Worm (Caenorhabditis elegans) whole organism, young adult: Measurements from ENCODE around the gene C01G6.9.

Experiments
- B0019.2 ChIP-seq: fragments of 200-800 bp; sonication (Bioruptor generic); conservative IDR thresholded peaks from 2 replicates; pipeline ENCODE4 v1.3.6; 2022; ENCODE audit warnings: missing genetic modification reagents, missing genetic modification characterization, missing compliant biosample characterization
- B0261.1 ChIP-seq: sonication (generic microtip); optimal IDR thresholded peaks from 2 replicates; lab custom pipeline; 2016; ENCODE audit warnings: mild to moderate bottlenecking, missing genetic modification characterization, moderate library complexity, missing compliant biosample characterization
- C06A6.2 ChIP-seq: fragments of 200-800 bp; sonication (Bioruptor generic); conservative IDR thresholded peaks from 2 replicates; pipeline ENCODE4 v1.3.6; 2022; ENCODE audit warnings: missing genetic modification characterization, missing compliant biosample characterization
- D2030.7 ChIP-seq: fragments of 200-800 bp; sonication (Bioruptor generic); IDR thresholded peaks from 2 replicates; pipeline ENCODE4 v1.3.6; 2022; ENCODE audit warnings: missing genetic modification reagents, missing genetic modification characterization, missing compliant biosample characterization
- F23B12.7 ChIP-seq: sonication (generic microtip); optimal IDR thresholded peaks from 2 replicates; lab custom pipeline; 2017; ENCODE audit warnings: missing genetic modification characterization, mild to moderate bottlenecking, missing compliant biosample characterization, antibody characterized with exemption, moderate library complexity; ENCODE audit not compliant: insufficient read depth
- F39B2.1 ChIP-seq: fragments of 200-800 bp; sonication (Bioruptor generic); IDR thresholded peaks from 2 replicates; pipeline ENCODE4 v1.3.6; 2022; ENCODE audit warnings: missing genetic modification reagents, missing genetic modification characterization, missing compliant biosample characterization
- F49E8.2 ChIP-seq: sonication (generic microtip); optimal IDR thresholded peaks from 3 replicates; lab custom pipeline; 2017; ENCODE audit warnings: missing genetic modification characterization, mild to moderate bottlenecking, missing compliant biosample characterization, antibody characterized with exemption, moderate library complexity; ENCODE audit not compliant: insufficient read depth
- F57C9.4 ChIP-seq: sonication (generic microtip); optimal IDR thresholded peaks from 2 replicates; lab custom pipeline; 2017; ENCODE audit warnings: mild to moderate bottlenecking, missing genetic modification characterization, missing compliant biosample characterization
- K12H6.12 ChIP-seq: fragments of 200-800 bp; sonication (Bioruptor generic); optimal IDR thresholded peaks from 2 replicates; lab custom pipeline; 2018; ENCODE audit warnings: mild to moderate bottlenecking, missing genetic modification characterization, missing compliant biosample characterization
- T07F8.4 ChIP-seq: sonication (generic microtip); optimal IDR thresholded peaks from 2 replicates; lab custom pipeline; 2016; ENCODE audit warnings: mild to moderate bottlenecking, missing genetic modification characterization, moderate library complexity, missing compliant biosample characterization
- T26A5.8 ChIP-seq: sonication (generic microtip); optimal IDR thresholded peaks from 2 replicates; lab custom pipeline; 2016; ENCODE audit warnings: missing genetic modification characterization, missing compliant biosample characterization
- Y67H2A.10 ChIP-seq: fragments of 200-800 bp; sonication (Bioruptor generic); conservative IDR thresholded peaks from 2 replicates; pipeline ENCODE4 v1.3.6; 2022; ENCODE audit warnings: missing genetic modification reagents, missing genetic modification characterization, missing compliant biosample characterization
- Y79H2A.3 ChIP-seq: fragments of 200-800 bp; sonication (Bioruptor generic); conservative IDR thresholded peaks from 2 replicates; pipeline ENCODE4 v1.3.6; 2022; ENCODE audit warnings: missing genetic modification reagents, missing genetic modification characterization, missing compliant biosample characterization
- aptf-2 ChIP-seq: fragments of 200-800 bp; sonication (Bioruptor generic); conservative IDR thresholded peaks from 2 replicates; pipeline ENCODE4 v1.3.6; 2022; ENCODE audit warnings: missing genetic modification reagents, missing genetic modification characterization, missing compliant biosample characterization
- aptf-3 ChIP-seq: fragments of 200-800 bp; sonication (Bioruptor generic); IDR thresholded peaks from 2 replicates; pipeline ENCODE4 v1.3.6; 2022; ENCODE audit warnings: missing genetic modification characterization, missing compliant biosample characterization
- bed-1 ChIP-seq: fragments of 200-800 bp; sonication (Bioruptor generic); IDR thresholded peaks from 2 replicates; pipeline ENCODE4 v1.3.6; 2022; ENCODE audit warnings: missing genetic modification reagents, missing genetic modification characterization, missing compliant biosample characterization
- ceh-100 ChIP-seq: fragments of 200-800 bp; sonication (Bioruptor generic); IDR thresholded peaks from 2 replicates; pipeline ENCODE4 v1.3.6; 2022; ENCODE audit warnings: missing genetic modification reagents, missing genetic modification characterization, missing compliant biosample characterization
- ceh-27 ChIP-seq: fragments of 200-800 bp; sonication (Bioruptor generic); optimal IDR thresholded peaks from 2 replicates; lab custom pipeline; 2018; ENCODE audit warnings: mild to moderate bottlenecking, missing genetic modification characterization, moderate library complexity, missing compliant biosample characterization
- ceh-40 ChIP-seq: fragments of 200-800 bp; sonication (Bioruptor generic); IDR thresholded peaks from 2 replicates; pipeline ENCODE4 v1.3.6; 2022; ENCODE audit warnings: missing genetic modification characterization, missing compliant biosample characterization
- ceh-79 ChIP-seq: sonication (generic microtip); optimal IDR thresholded peaks from 2 replicates; lab custom pipeline; 2017; ENCODE audit warnings: mild to moderate bottlenecking, missing genetic modification characterization, missing compliant biosample characterization
- ceh-91 ChIP-seq: fragments of 200-800 bp; sonication (Bioruptor generic); IDR thresholded peaks from 2 replicates; pipeline ENCODE4 v1.3.6; 2022; ENCODE audit warnings: missing genetic modification reagents, missing genetic modification characterization, missing compliant biosample characterization
- chd-7 ChIP-seq: sonication (generic microtip); optimal IDR thresholded peaks from 2 replicates; lab custom pipeline; 2016; ENCODE audit warnings: mild to moderate bottlenecking, missing genetic modification characterization, moderate library complexity, missing compliant biosample characterization
- dpff-1 ChIP-seq: sonication (generic microtip); optimal IDR thresholded peaks from 2 replicates; lab custom pipeline; 2017; ENCODE audit warnings: mild to moderate bottlenecking, missing genetic modification characterization, missing compliant biosample characterization
- egrh-3 ChIP-seq: fragments of 200-800 bp; sonication (Bioruptor generic); IDR thresholded peaks from 2 replicates; pipeline ENCODE4 v1.3.6; 2022; ENCODE audit warnings: missing genetic modification reagents, missing genetic modification characterization, missing compliant biosample characterization
- ekl-4 ChIP-seq: fragments of 200-800 bp; sonication (Bioruptor generic); IDR thresholded peaks from 2 replicates; pipeline ENCODE4 v1.3.6; 2022; ENCODE audit warnings: missing genetic modification reagents, missing genetic modification characterization, missing compliant biosample characterization
- fkh-3 ChIP-seq: sonication (generic microtip); optimal IDR thresholded peaks from 2 replicates; lab custom pipeline; 2016; ENCODE audit warnings: mild to moderate bottlenecking, missing genetic modification characterization, missing compliant biosample characterization
- him-1 ChIP-seq: sonication (generic microtip); optimal IDR thresholded peaks from 2 replicates; lab custom pipeline; 2016; ENCODE audit warnings: missing genotype, missing genetic modification reagents, missing genetic modification characterization, missing compliant biosample characterization
- hlh-26 ChIP-seq: fragments of 200-800 bp; sonication (Bioruptor generic); conservative IDR thresholded peaks from 2 replicates; pipeline ENCODE4 v1.3.6; 2022; ENCODE audit warnings: missing genetic modification reagents, missing genetic modification characterization, missing compliant biosample characterization
- hmg-1.2 ChIP-seq: fragments of 200-800 bp; sonication (Bioruptor generic); IDR thresholded peaks from 2 replicates; pipeline ENCODE4 v1.3.6; 2022; ENCODE audit warnings: missing genetic modification reagents, missing genetic modification characterization, missing compliant biosample characterization
- hrde-1 ChIP-seq: sonication (generic microtip); optimal IDR thresholded peaks from 2 replicates; lab custom pipeline; 2016; ENCODE audit warnings: missing genetic modification characterization, mild to moderate bottlenecking, missing compliant biosample characterization, moderate library complexity, missing genotype, missing genetic modification reagents, borderline replicate concordance
- hsf-1 ChIP-seq: fragments of 200-800 bp; sonication (Bioruptor generic); IDR thresholded peaks from 2 replicates; pipeline ENCODE4 v1.3.6; 2022; ENCODE audit warnings: missing genetic modification reagents, missing genetic modification characterization, missing compliant biosample characterization
- lin-26 ChIP-seq: fragments of 200-800 bp; sonication (Bioruptor generic); IDR thresholded peaks from 2 replicates; pipeline ENCODE4 v1.3.6; 2022; ENCODE audit warnings: missing genetic modification reagents, missing genetic modification characterization, missing compliant biosample characterization
- lin-40 ChIP-seq: sonication (generic microtip); optimal IDR thresholded peaks from 2 replicates; lab custom pipeline; 2016; ENCODE audit warnings: missing genetic modification characterization, mild to moderate bottlenecking, missing compliant biosample characterization, missing genotype, missing genetic modification reagents
- lin-54 ChIP-seq: fragments of 200-800 bp; sonication (Bioruptor generic); optimal IDR thresholded peaks from 2 replicates; lab custom pipeline; 2018; ENCODE audit warnings: mild to moderate bottlenecking, missing genetic modification characterization, missing compliant biosample characterization
- lsy-27 ChIP-seq: sonication (generic microtip); optimal IDR thresholded peaks from 2 replicates; lab custom pipeline; 2017; ENCODE audit warnings: missing genetic modification characterization, mild to moderate bottlenecking, missing compliant biosample characterization, antibody characterized with exemption, missing genotype, borderline replicate concordance; ENCODE audit not compliant: insufficient read depth
- madf-6 ChIP-seq: fragments of 200-800 bp; sonication (Bioruptor generic); IDR thresholded peaks from 2 replicates; pipeline ENCODE4 v1.3.6; 2022; ENCODE audit warnings: missing genetic modification reagents, missing genetic modification characterization, missing compliant biosample characterization
- nfya-1 ChIP-seq: sonication (generic microtip); optimal IDR thresholded peaks from 2 replicates; lab custom pipeline; 2017; ENCODE audit warnings: antibody characterized with exemption, missing compliant biosample characterization, missing genetic modification characterization, borderline replicate concordance; ENCODE audit not compliant: insufficient read depth
- nfyb-1 ChIP-seq: fragments of 200-800 bp; sonication (Bioruptor generic); IDR thresholded peaks from 2 replicates; pipeline ENCODE4 v1.3.6; 2022; ENCODE audit warnings: missing genetic modification reagents, missing genetic modification characterization, missing compliant biosample characterization
- nhr-27 ChIP-seq: fragments of 200-800 bp; sonication (Bioruptor generic); optimal IDR thresholded peaks from 2 replicates; lab custom pipeline; 2018; ENCODE audit warnings: mild to moderate bottlenecking, missing genetic modification characterization, moderate library complexity, missing compliant biosample characterization
- rcor-1 ChIP-seq: fragments of 200-800 bp; sonication (Bioruptor generic); IDR thresholded peaks from 2 replicates; pipeline ENCODE4 v1.3.6; 2022; ENCODE audit warnings: missing genetic modification reagents, missing genetic modification characterization, missing compliant biosample characterization
- snpc-1.3 ChIP-seq: sonication (generic microtip); optimal IDR thresholded peaks from 2 replicates; lab custom pipeline; 2017; ENCODE audit warnings: missing genetic modification characterization, mild to moderate bottlenecking, missing compliant biosample characterization, antibody characterized with exemption, moderate library complexity, missing genotype, missing genetic modification reagents; ENCODE audit not compliant: insufficient read depth
- sptf-2 ChIP-seq: fragments of 200-800 bp; sonication (Bioruptor generic); optimal IDR thresholded peaks from 2 replicates; lab custom pipeline; 2018; ENCODE audit warnings: mild to moderate bottlenecking, missing genetic modification characterization, missing compliant biosample characterization
- tbx-9 ChIP-seq: sonication (generic microtip); optimal IDR thresholded peaks from 2 replicates; lab custom pipeline; 2016; ENCODE audit warnings: borderline replicate concordance, missing genetic modification characterization, inconsistent platforms, missing compliant biosample characterization
- unc-130 ChIP-seq: sonication (generic microtip); optimal IDR thresholded peaks from 2 replicates; lab custom pipeline; 2016; ENCODE audit warnings: missing genetic modification reagents, missing genetic modification characterization, missing compliant biosample characterization
- unc-62 ChIP-seq: fragments of 150-350 bp; optimal IDR thresholded peaks from 2 replicates; lab custom pipeline; 2014; ENCODE audit warnings: missing biosample characterization, missing genetic modification reagents, missing genetic modification characterization
- ztf-22 ChIP-seq: fragments of 200-800 bp; sonication (Bioruptor generic); optimal IDR thresholded peaks from 2 replicates; lab custom pipeline; 2018; ENCODE audit warnings: mild to moderate bottlenecking, missing genetic modification characterization, moderate library complexity, missing compliant biosample characterization
- ztf-25 ChIP-seq: fragments of 200-800 bp; sonication (Bioruptor generic); IDR thresholded peaks from 2 replicates; pipeline ENCODE4 v1.3.6; 2022; ENCODE audit warnings: missing genetic modification reagents, missing genetic modification characterization, missing compliant biosample characterization
- ztf-3 ChIP-seq: fragments of 200-800 bp; sonication (Bioruptor generic); optimal IDR thresholded peaks from 2 replicates; lab custom pipeline; 2018; ENCODE audit warnings: mild to moderate bottlenecking, missing genetic modification characterization, missing compliant biosample characterization

C01G6.9 gene

DNA sequence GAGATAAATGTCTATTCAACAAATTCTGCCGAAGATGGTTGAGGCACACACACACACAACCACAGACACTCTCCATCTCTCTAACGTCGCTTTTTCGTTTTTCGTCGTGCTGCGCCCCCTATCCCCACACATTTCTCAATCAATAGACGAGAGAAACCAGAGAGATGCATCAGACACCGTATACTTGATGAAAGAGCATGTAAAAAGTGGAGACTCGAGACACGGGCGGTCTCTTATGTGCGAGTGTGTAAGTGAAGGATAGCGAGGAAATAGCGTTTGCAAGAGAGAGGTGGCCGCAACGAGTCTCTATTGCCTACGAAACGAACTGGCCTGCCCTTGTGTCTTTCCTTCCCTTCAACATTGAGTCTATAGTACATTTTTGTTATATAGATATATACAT, 12.8 kb downstream of the C01G6.9 start (continued):
- TF ChIP-seq ceh-100 (GFP tag; lab: Robert Waterston, UW) (no peak), D2030.7 (GFP tag; lab: Robert Waterston, UW) (no peak), sptf-2 (GFP tag; lab: Kevin White, UChicago) (peak; percentile 38), ztf-25 (GFP tag; lab: Robert Waterston, UW) (no peak), hrde-1 (tag; lab: Kevin White, UChicago) (no peak), aptf-2 (GFP tag; lab: Robert Waterston, UW) (no peak), ceh-91 (GFP tag; lab: Robert Waterston, UW) (no peak), madf-6 (GFP tag; lab: Robert Waterston, UW) (peak; percentile 17; the same call in 1 of the 2 replicates), ceh-40 (GFP tag; lab: Robert Waterston, UW) (no peak), snpc-1.3 (tag; lab: Kevin White, UChicago) (peak; percentile 12), dpff-1 (tag; lab: Kevin White, UChicago) (no peak), lin-40 (tag; lab: Kevin White, UChicago) (peak; percentile 87), ekl-4 (GFP tag; lab: Robert Waterston, UW) (peak; percentile 83), ztf-22 (peak; percentile 40), F39B2.1 (no peak), rcor-1 (GFP tag; lab: Robert Waterston, UW) (peak; percentile 58; the same call in 1 of the 2 replicates), nhr-27 (tag; lab: Kevin White, UChicago) (no peak), bed-1 (no peak), lin-54 (GFP tag; lab: Kevin White, UChicago) (peak; percentile 67), T07F8.4 (tag; lab: Kevin White, UChicago) (no peak), him-1 (tag; lab: Kevin White, UChicago) (no peak), ztf-3 (GFP tag; lab: Kevin White, UChicago) (peak; percentile 28), F49E8.2 (tag; lab: Kevin White, UChicago) (no peak), unc-130 (no peak), lin-26 (GFP tag; lab: Robert Waterston, UW) (peak; percentile 63), T26A5.8 (tag; lab: Kevin White, UChicago) (no peak), hmg-1.2 (peak; percentile 88), unc-62 (peak; percentile 63), Y67H2A.10 (GFP tag; lab: Robert Waterston, UW) (no peak), F57C9.4 (no peak), B0261.1 (tag; lab: Kevin White, UChicago) (no peak), hsf-1 (GFP tag; lab: Robert Waterston, UW) (no peak), nfyb-1 (GFP tag; lab: Robert Waterston, UW) (peak; percentile 91), nfya-1 (tag; lab: Kevin White, UChicago) (no peak), ceh-27 (peak; percentile 81), F23B12.7 (tag; lab: Kevin White, UChicago) (no peak), tbx-9 (tag; lab: Kevin White, UChicago) (no peak), hlh-26 (GFP tag; lab: Robert Waterston, UW) (no peak), K12H6.12 (peak; percentile 89), B0019.2 (GFP tag; lab: Robert Waterston, UW) (no peak), lsy-27 (no peak), egrh-3 (GFP tag; lab: Robert Waterston, UW) (no peak), fkh-3 (tag; lab: Kevin White, UChicago) (no peak), aptf-3 (GFP tag; lab: Robert Waterston, UW) (no peak), ceh-79 (tag; lab: Kevin White, UChicago) (no peak), C06A6.2 (GFP tag; lab: Robert Waterston, UW) (peak; percentile 66), Y79H2A.3 (GFP tag; lab: Robert Waterston, UW) (no peak), chd-7 (peak; percentile 80)
